Worm (Caenorhabditis elegans): ENCODE results near the gene T24D5.1.
A peak's percentile ranks its signal among the peaks of the same experiment; 100 is the strongest.

T24D5.1 gene

DNA sequence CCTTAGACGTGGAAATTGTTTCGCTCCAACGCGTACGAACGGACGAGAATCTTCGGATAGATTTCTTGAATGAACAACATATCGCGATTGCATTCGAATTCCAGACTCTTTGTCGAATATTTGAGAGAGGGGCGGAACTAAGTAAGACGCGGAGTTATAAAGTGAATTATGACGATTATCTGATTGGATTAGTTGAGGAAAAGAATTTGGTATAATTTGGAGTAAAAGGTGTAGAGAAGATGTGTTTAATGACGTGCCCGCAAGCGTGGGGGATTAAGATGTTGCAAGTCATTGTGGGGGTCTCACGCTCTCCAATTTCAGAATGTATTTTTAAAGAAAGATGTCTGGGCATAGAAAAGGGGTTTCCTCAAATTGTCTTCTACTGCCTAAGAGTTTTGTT is 29.5 kb upstream of the T24D5.1 start:
- TF ChIP-seq bed-3 (GFP tag; optimal IDR thresholded peaks at IDR 0.05) (no peak), ces-1 (GFP tag; optimal IDR thresholded peaks at IDR 0.05) (no peak), flh-1 (GFP tag; optimal IDR thresholded peaks at IDR 0.05) (no peak), tbx-8 (GFP tag; optimal IDR thresholded peaks at IDR 0.05) (no peak), ham-2 (GFP tag; optimal IDR thresholded peaks at IDR 0.05) (no peak), nhr-2 (tag; optimal IDR thresholded peaks at IDR 0.05) (no peak), hlh-1 (tag; optimal IDR thresholded peaks at IDR 0.05) (no peak)

DNA sequence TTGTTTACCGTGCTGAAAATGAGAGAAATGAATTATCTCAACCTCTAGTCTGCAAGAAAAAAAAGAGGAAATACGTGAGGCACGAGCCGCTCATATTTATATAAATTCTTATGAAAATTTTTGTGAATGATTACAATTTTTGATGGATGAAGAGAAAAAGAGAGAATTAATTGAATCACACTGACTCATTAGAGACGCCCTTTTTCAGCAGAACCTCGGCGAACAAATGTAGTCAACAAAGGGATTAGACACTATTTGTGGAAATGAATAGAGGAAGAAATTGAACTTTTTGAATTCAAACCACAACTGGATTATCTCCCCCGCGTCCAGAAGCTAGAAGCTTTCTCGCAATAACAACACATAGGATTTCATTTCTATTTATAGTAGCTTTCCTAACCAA is 27.8 kb upstream of the T24D5.1 start:
- no peak for TF ChIP-seq snpc-4 (tag; optimal IDR thresholded peaks at IDR 0.05)

DNA sequence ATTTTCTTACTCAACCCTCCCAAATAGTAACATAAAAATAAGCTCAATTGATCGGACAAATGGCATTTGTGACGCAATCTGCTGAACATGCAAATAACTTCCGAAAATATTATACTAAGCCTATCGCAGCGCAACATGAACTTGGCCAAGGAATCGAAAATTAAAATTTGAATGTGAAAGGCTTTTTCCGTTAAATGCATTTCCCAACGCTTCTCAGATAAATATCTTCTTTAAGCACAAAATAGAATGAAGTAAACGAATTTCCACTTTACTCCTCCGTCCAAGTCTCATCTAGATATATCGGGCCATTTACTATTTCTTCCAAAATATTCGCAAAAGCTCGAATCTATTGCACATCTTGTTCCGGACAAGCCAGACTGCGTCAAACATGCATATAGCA is 25.5 kb upstream of the T24D5.1 start:
- TF ChIP-seq lin-13 (tag; optimal IDR thresholded peaks at IDR 0.05) (no peak), ces-1 (GFP tag; optimal IDR thresholded peaks at IDR 0.05) (peak; percentile 96), ham-2 (GFP tag; optimal IDR thresholded peaks at IDR 0.05) (no peak)

DNA sequence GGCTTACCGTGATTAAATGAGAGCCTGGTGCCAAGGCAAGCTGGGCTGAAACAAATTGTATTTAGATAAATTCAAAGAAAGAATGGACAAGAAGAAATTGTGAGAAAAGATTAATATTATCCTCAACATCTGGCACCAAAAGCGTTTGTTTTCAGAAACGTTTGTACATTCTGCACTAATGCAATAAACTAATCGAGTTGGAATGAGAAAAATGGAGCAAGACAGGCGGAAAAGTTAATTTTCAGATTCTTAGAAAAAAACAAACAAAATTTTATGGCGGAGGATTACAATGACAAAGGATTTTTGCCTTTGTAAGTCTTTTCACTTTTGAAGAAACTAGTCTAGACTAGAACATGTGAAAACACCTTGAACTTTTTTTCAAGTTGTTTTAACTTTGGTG is 22.9 kb upstream of the T24D5.1 start, which contains the start of gene npr-4:
Gene npr-4, minus strand, starts transcription at position 52 of the 400 bp plus-strand sequence.
- no peak for TF ChIP-seq lin-13 (tag; optimal IDR thresholded peaks at IDR 0.05)
- no peak for TF ChIP-seq ztf-11 (tag; optimal IDR thresholded peaks at IDR 0.05)
- no peak for TF ChIP-seq snpc-4 (tag; optimal IDR thresholded peaks at IDR 0.05)
- TF ChIP-seq sem-2 (GFP tag; optimal IDR thresholded peaks at IDR 0.05), result no peak
- no peak for TF ChIP-seq drap-1 (GFP tag; optimal IDR thresholded peaks at IDR 0.05)
- TF ChIP-seq nhr-2 (tag; optimal IDR thresholded peaks at IDR 0.05), result no peak
- no peak for TF ChIP-seq ceh-83 (GFP tag; optimal IDR thresholded peaks at IDR 0.05)
- no peak for TF ChIP-seq unc-62 (GFP tag; optimal IDR thresholded peaks at IDR 0.05)
- TF ChIP-seq ham-2 (GFP tag; optimal IDR thresholded peaks at IDR 0.05), result no peak

DNA sequence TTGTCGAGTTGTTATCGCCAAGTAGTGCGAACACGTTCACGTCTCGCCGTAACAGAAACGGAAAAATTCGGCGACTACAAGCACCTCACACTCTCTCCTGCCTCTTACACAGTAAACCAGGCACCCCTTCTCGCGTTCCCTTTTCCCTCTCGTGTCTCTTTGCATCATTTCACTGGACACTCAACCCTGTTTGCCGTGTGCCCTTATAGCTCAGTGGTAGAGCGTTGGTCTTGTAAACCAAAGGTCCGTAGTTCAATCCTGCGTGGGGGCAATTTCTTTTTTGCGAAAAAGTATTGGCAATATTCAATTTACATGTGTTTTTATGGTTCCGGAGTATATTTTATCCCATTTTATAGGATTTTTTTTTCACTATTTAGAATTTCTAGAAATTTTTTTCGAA is 11.0 kb upstream of the T24D5.1 start:
- peak; percentile 85 for TF ChIP-seq sem-2 (GFP tag; optimal IDR thresholded peaks at IDR 0.05)
- TF ChIP-seq pha-4 (tag; optimal IDR thresholded peaks at IDR 0.05), result peak; percentile 69
- peak; percentile 51 for TF ChIP-seq nhr-28 (tag; optimal IDR thresholded peaks at IDR 0.05)
- peak; percentile 69 for TF ChIP-seq mep-1 (tag; optimal IDR thresholded peaks at IDR 0.05)
- TF ChIP-seq hlh-1 (tag; optimal IDR thresholded peaks at IDR 0.05), result peak; percentile 34
- TF ChIP-seq mls-2 (tag; optimal IDR thresholded peaks at IDR 0.05), result peak; percentile 95
- TF ChIP-seq nhr-237 (tag; optimal IDR thresholded peaks at IDR 0.05), result peak; percentile 5
- peak; percentile 89 for TF ChIP-seq ham-2 (GFP tag; optimal IDR thresholded peaks at IDR 0.05)
- peak; percentile 92 for TF ChIP-seq ceh-83 (GFP tag; optimal IDR thresholded peaks at IDR 0.05)
- peak; percentile 77 for TF ChIP-seq lin-13 (tag; optimal IDR thresholded peaks at IDR 0.05)
- peak; percentile 76 for TF ChIP-seq tbx-8 (GFP tag; optimal IDR thresholded peaks at IDR 0.05)
- no peak for TF ChIP-seq snpc-4 (tag; optimal IDR thresholded peaks at IDR 0.05)
- TF ChIP-seq nhr-12 (tag; optimal IDR thresholded peaks at IDR 0.05), result peak; percentile 8
- TF ChIP-seq flh-1 (GFP tag; optimal IDR thresholded peaks at IDR 0.05), result peak; percentile 76
- TF ChIP-seq M03D4.4 (tag; optimal IDR thresholded peaks at IDR 0.05), result peak; percentile 94
- TF ChIP-seq ceh-43 (GFP tag; optimal IDR thresholded peaks at IDR 0.05), result peak; percentile 87
- peak; percentile 93 for TF ChIP-seq unc-120 (tag; optimal IDR thresholded peaks at IDR 0.05; ENCODE audit: poor library complexity, severe bottlenecking)
- no peak for TF ChIP-seq mab-5 (tag; optimal IDR thresholded peaks at IDR 0.05)
- no peak for TF ChIP-seq blmp-1 (tag; optimal IDR thresholded peaks at IDR 0.05)
- peak; percentile 56 for TF ChIP-seq unc-62 (GFP tag; optimal IDR thresholded peaks at IDR 0.05)
- TF ChIP-seq bed-3 (GFP tag; optimal IDR thresholded peaks at IDR 0.05), result peak; percentile 86
- TF ChIP-seq elt-1 (tag; optimal IDR thresholded peaks at IDR 0.05; ENCODE audit: borderline replicate concordance, insufficient read depth), result no peak
- peak; percentile 94 for TF ChIP-seq cnd-1 (tag; optimal IDR thresholded peaks at IDR 0.05)
- TF ChIP-seq nhr-2 (tag; optimal IDR thresholded peaks at IDR 0.05), result no peak
- TF ChIP-seq unc-39 (tag; optimal IDR thresholded peaks at IDR 0.05), result no peak
- no peak for TF ChIP-seq zip-8 (tag; optimal IDR thresholded peaks at IDR 0.05)
- TF ChIP-seq ceh-39 (tag; optimal IDR thresholded peaks at IDR 0.05), result peak; percentile 9
- peak; percentile 61 for TF ChIP-seq ces-1 (GFP tag; optimal IDR thresholded peaks at IDR 0.05)
- peak; percentile 97 for TF ChIP-seq sptf-1 (tag; optimal IDR thresholded peaks at IDR 0.05)
- TF ChIP-seq drap-1 (GFP tag; optimal IDR thresholded peaks at IDR 0.05), result peak; percentile 94
- peak; percentile 85 for TF ChIP-seq lin-32 (GFP tag; optimal IDR thresholded peaks at IDR 0.05)
- TF ChIP-seq ztf-11 (tag; optimal IDR thresholded peaks at IDR 0.05), result no peak
- peak; percentile 31 for TF ChIP-seq lsy-2 (tag; optimal IDR thresholded peaks at IDR 0.05)
